Worm (Caenorhabditis elegans) whole organism, L3 larva: ENCODE measurements around the gene B0554.2.

ENCODE experiments used
- aly-2 ChIP-seq: fragments of 150-350 bp; optimal IDR thresholded peaks from 2 replicates; lab custom pipeline; 2014; ENCODE audit warnings: missing biosample characterization, missing genetic modification characterization
- ceh-16 ChIP-seq: sonication (generic microtip); optimal IDR thresholded peaks from 2 replicates; lab custom pipeline; 2017; ENCODE audit warnings: missing biosample characterization, missing genetic modification characterization
- lin-15B ChIP-seq: fragments of 150-350 bp; optimal IDR thresholded peaks from 2 replicates; lab custom pipeline; 2014; ENCODE audit warnings: missing biosample characterization, missing genetic modification characterization
- nhr-11 ChIP-seq: fragments of 150-350 bp; optimal IDR thresholded peaks from 2 replicates; lab custom pipeline; 2014; ENCODE audit warnings: missing biosample characterization, missing genetic modification characterization
- nhr-23 ChIP-seq: fragments of 150-350 bp; optimal IDR thresholded peaks from 2 replicates; lab custom pipeline; 2014; ENCODE audit warnings: missing biosample characterization, missing genetic modification reagents, missing genetic modification characterization
- nhr-237 ChIP-seq: fragments of 150-350 bp; optimal IDR thresholded peaks from 2 replicates; lab custom pipeline; 2014; ENCODE audit warnings: missing biosample characterization, missing genetic modification characterization
- nhr-25 ChIP-seq: sonication (generic microtip); optimal IDR thresholded peaks from 2 replicates; lab custom pipeline; 2017; ENCODE audit warnings: missing biosample characterization, missing genetic modification characterization
- nhr-28 ChIP-seq: fragments of 150-350 bp; optimal IDR thresholded peaks from 2 replicates; lab custom pipeline; 2014; ENCODE audit warnings: missing biosample characterization, missing genetic modification characterization
- nhr-77 ChIP-seq: fragments of 150-350 bp; optimal IDR thresholded peaks from 2 replicates; lab custom pipeline; 2014; ENCODE audit warnings: missing biosample characterization, missing genetic modification characterization
- pha-4 ChIP-seq: fragments of 150-350 bp; optimal IDR thresholded peaks from 2 replicates; lab custom pipeline; 2014; ENCODE audit warnings: missing biosample characterization, missing genetic modification reagents, missing genetic modification characterization
- sea-2 ChIP-seq: fragments of 150-350 bp; sonication (generic microtip); optimal IDR thresholded peaks from 4 replicates; lab custom pipeline; 2014; ENCODE audit warnings: missing biosample characterization, missing genetic modification reagents, missing genetic modification characterization
- skn-1 ChIP-seq: fragments of 150-350 bp; optimal IDR thresholded peaks from 2 replicates; lab custom pipeline; 2014; ENCODE audit warnings: missing biosample characterization, missing genetic modification characterization
- unc-39 ChIP-seq: sonication (generic microtip); optimal IDR thresholded peaks from 4 replicates; lab custom pipeline; 2017; ENCODE audit warnings: missing biosample characterization, missing genetic modification characterization
- ztf-11 ChIP-seq: fragments of 150-350 bp; optimal IDR thresholded peaks from 2 replicates; lab custom pipeline; 2014; ENCODE audit warnings: missing biosample characterization, missing genetic modification characterization

ce11 chrV:414630-415029 is 19.4 kb upstream of the B0554.2 start, which contains the start of gene dod-19:
- TF ChIP-seq nhr-28 (tag; lab: Kevin White, UChicago) (no peak), pha-4 (tag; lab: Kevin White, UChicago) (no peak), nhr-237 (tag; lab: Kevin White, UChicago) (no peak), nhr-11 (tag; lab: Kevin White, UChicago) (no peak), ztf-11 (no peak), lin-15B (no peak), aly-2 (no peak), skn-1 (tag; lab: Kevin White, UChicago) (no peak), nhr-77 (tag; lab: Kevin White, UChicago) (no peak), sea-2 (GFP tag; lab: Kevin White, UChicago) (no peak), nhr-25 (tag; lab: Kevin White, UChicago) (no peak), nhr-23 (tag; lab: Kevin White, UChicago) (no peak), ceh-16 (no peak), unc-39 (no peak)
